Worm (Caenorhabditis elegans): Measurements from ENCODE around the gene cpg-19.

DNA sequence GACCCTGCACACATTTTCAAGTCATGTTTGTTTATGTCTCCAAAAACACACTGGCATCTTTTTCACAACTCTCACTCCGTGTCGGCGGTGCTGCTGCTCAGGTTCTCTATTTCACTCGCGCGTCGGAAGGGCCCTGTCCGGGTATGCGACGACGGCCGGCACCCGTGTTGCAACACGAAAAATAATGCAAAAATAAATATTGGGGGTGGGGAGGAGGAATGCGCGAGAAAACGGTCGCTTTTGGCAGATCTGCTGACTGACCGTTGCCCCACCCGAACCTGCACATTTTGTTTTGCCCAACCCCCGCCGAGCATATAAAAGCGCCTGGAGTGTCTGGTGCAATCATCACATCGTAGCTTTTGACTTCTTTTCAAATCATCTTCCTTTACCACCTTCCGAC is at the start of gene cpg-19:
- TF ChIP-seq klf-2 (GFP tag; conservative IDR thresholded peaks at IDR 0.05), result no peak
- TF ChIP-seq ztf-29 (GFP tag; IDR thresholded peaks at IDR 0.05), result no peak
- TF ChIP-seq tab-1 (GFP tag; IDR thresholded peaks at IDR 0.05), result no peak
- TF ChIP-seq ztf-23 (GFP tag; IDR thresholded peaks at IDR 0.05), result no peak
- TF ChIP-seq T22C8.4 (GFP tag; IDR thresholded peaks at IDR 0.05), result no peak
- TF ChIP-seq flt-1 (GFP tag; IDR thresholded peaks at IDR 0.05), result no peak
- no peak for TF ChIP-seq ref-1 (GFP tag; conservative IDR thresholded peaks at IDR 0.05)
- TF ChIP-seq cog-1 (tag; optimal IDR thresholded peaks at IDR 0.05), result no peak
- no peak for TF ChIP-seq med-1 (GFP tag; optimal IDR thresholded peaks at IDR 0.05; ENCODE audit: insufficient read depth)

Measured in whole organism, midembryonic.